Fruit fly (Drosophila melanogaster): ENCODE data around the gene CG32857.

CG32857 gene

DNA sequence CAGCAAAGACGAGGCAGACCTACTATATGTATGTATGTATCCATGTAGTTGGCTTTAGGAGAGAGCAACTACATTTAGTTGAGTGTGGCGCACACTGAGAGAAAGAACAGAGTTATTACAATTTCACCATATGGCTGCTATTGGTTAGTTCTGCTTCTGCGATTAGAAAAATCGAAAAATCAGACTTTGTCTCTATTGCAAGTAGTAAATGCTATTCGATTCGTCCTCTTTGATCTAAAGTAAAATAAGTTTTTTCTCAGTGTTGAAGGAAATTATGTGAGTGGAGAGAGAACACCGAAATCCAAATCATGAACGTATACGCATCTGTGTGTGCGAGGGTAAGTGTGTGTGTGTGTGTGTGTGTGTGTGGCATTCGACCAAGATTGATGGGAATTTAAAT, 23.5 kb downstream of the CG32857 start:
- no peak for TF ChIP-seq pan (optimal IDR thresholded peaks at IDR 0.05)
- TF ChIP-seq CG8478 (optimal IDR thresholded peaks at IDR 0.05) = no peak
- TF ChIP-seq psq (optimal IDR thresholded peaks at IDR 0.05) = no peak
- TF ChIP-seq Dll (optimal IDR thresholded peaks at IDR 0.05) = no peak
- no peak for TF ChIP-seq usp (GFP tag; optimal IDR thresholded peaks at IDR 0.05)
- TF ChIP-seq EcR (GFP tag; optimal IDR thresholded peaks at IDR 0.05) = no peak

dm6 chrX:21591990-21592389, 25.4 kb downstream of the CG32857 start:
- TF ChIP-seq CG8478 (optimal IDR thresholded peaks at IDR 0.05) (no peak), Dll (optimal IDR thresholded peaks at IDR 0.05) (no peak), psq (optimal IDR thresholded peaks at IDR 0.05) (no peak), usp (GFP tag; optimal IDR thresholded peaks at IDR 0.05) (no peak), EcR (GFP tag; optimal IDR thresholded peaks at IDR 0.05) (no peak), pan (optimal IDR thresholded peaks at IDR 0.05) (no peak)

DNA sequence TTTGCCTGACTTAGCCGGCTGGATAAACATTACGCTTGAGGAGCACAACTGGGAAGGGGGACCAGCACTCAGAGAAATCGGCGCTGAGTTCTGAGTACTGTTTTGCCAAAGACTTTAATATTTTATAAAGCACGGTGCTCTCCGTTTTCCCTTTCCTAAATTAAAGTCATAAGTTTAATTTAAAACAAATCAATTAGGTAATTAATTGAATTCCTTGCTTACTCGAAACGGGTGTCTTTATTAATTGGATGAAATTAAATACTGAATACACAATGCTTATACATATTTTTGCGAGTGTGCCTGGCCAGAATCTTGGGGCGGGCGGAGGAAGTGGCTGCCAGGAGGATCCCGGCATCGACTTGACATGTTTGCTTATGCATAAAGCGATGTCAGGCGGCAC, 27.5 kb downstream of the CG32857 start:
- TF ChIP-seq pan (optimal IDR thresholded peaks at IDR 0.05) (no peak), Dll (optimal IDR thresholded peaks at IDR 0.05) (no peak), psq (optimal IDR thresholded peaks at IDR 0.05) (no peak), CG8478 (optimal IDR thresholded peaks at IDR 0.05) (no peak), EcR (GFP tag; optimal IDR thresholded peaks at IDR 0.05) (no peak), usp (GFP tag; optimal IDR thresholded peaks at IDR 0.05) (no peak)

dm6 chrX:21588000-21588399, 29.4 kb downstream of the CG32857 start:
- TF ChIP-seq pan (optimal IDR thresholded peaks at IDR 0.05) (no peak), Dll (optimal IDR thresholded peaks at IDR 0.05) (no peak), psq (optimal IDR thresholded peaks at IDR 0.05) (no peak), usp (GFP tag; optimal IDR thresholded peaks at IDR 0.05) (no peak)

DNA sequence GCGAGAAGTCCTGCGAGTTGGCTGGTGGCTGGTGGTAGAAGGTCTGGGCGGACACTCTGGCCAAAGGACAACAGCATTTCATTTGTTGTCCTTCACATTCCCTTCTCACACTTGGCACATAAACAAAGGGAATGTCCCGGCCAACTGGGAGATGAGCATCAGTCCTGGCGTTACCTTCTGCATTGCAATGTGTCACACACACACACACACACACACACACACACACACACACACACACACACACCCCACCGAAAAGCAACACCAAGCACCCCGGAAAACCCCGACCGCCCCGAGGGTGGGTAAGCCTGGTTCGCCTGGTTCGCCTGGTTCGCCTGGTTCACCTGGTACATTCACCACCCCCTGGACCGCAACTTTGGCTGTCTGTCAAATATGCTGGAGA, 49.6 kb downstream of the CG32857 start:
- no peak for TF ChIP-seq pan (optimal IDR thresholded peaks at IDR 0.05)

dm6 chrX:21565539-21565938, 51.9 kb downstream of the CG32857 start:
- TF ChIP-seq pan (optimal IDR thresholded peaks at IDR 0.05) (no peak), Dll (optimal IDR thresholded peaks at IDR 0.05) (no peak), usp (GFP tag; optimal IDR thresholded peaks at IDR 0.05) (no peak), CG8478 (optimal IDR thresholded peaks at IDR 0.05) (no peak), psq (optimal IDR thresholded peaks at IDR 0.05) (no peak), EcR (GFP tag; optimal IDR thresholded peaks at IDR 0.05) (no peak)

Data from whole organism.